Worm (Caenorhabditis elegans): ENCODE measurements around the gene pup-2.

DNA sequence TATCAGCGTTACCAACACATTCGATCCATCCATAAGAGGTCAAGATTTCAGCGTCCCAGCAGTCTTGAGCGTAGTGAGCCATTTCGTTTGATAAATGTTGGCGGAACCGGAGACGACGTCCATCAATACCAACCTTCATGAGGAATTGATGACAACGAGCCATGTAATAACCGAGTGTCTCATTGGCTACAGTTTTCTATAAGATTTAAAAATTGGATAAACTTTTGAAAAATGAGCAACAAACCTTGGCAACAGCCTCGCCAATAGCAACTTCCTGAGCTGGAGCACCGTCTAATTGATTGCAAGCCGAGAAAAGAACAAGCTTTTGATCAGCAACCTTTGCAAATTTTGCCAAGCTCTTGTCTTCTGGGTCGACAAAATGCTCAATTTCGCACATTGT is 24.9 kb upstream of the pup-2 start:
- TF ChIP-seq hlh-26 (GFP tag; conservative IDR thresholded peaks at IDR 0.05) (no peak), ama-1 (optimal IDR thresholded peaks at IDR 0.05) (no peak), ama-1 (GFP tag; optimal IDR thresholded peaks at IDR 0.05) (no peak), F49E8.2 (tag; optimal IDR thresholded peaks at IDR 0.05; ENCODE audit: insufficient read depth) (no peak), F52B5.7 (tag; optimal IDR thresholded peaks at IDR 0.05) (no peak), lin-35 (GFP tag; optimal IDR thresholded peaks at IDR 0.05) (no peak)

Measured in whole organism, young adult.